Fruit fly (Drosophila melanogaster) whole organism, prepupa: ENCODE measurements around the gene CG32755.
A peak's percentile ranks its signal among the peaks of the same experiment; 100 is the strongest.

Experiments
- CG10669 ChIP-seq: fragments of 200-800 bp; sonication (Bioruptor generic); optimal IDR thresholded peaks from 3 replicates; lab custom pipeline; 2018; ENCODE audit warnings: missing biosample characterization, mild to moderate bottlenecking, missing genetic modification characterization, moderate library complexity
- CG11294 ChIP-seq: fragments of 200-800 bp; sonication (Bioruptor generic); IDR thresholded peaks from 2 replicates; pipeline ENCODE4 v1.3.6; 2022; ENCODE audit warnings: missing biosample characterization, missing genetic modification characterization
- CG11762 ChIP-seq: fragments of 200-800 bp; sonication (Bioruptor generic); optimal IDR thresholded peaks from 3 replicates; lab custom pipeline; 2016; ENCODE audit warnings: missing biosample characterization, missing genetic modification characterization; ENCODE audit not compliant: insufficient read depth
- CG11902 ChIP-seq: fragments of 200-800 bp; sonication (Bioruptor generic); optimal IDR thresholded peaks from 3 replicates; lab custom pipeline; 2016; ENCODE audit warnings: missing biosample characterization, missing genetic modification characterization
- CG15336 ChIP-seq: fragments of 200-800 bp; sonication (Bioruptor generic); IDR thresholded peaks from 2 replicates; pipeline ENCODE4 v1.3.6; 2022; ENCODE audit warnings: missing biosample characterization, missing genetic modification characterization
- CG16779 ChIP-seq: fragments of 200-800 bp; sonication (Bioruptor generic); optimal IDR thresholded peaks from 3 replicates; lab custom pipeline; 2017; ENCODE audit warnings: missing biosample characterization, mild to moderate bottlenecking, missing genetic modification characterization
- CG3032 ChIP-seq: fragments of 200-800 bp; optimal IDR thresholded peaks from 2 replicates; lab custom pipeline; 2019; ENCODE audit warnings: missing biosample characterization, mild to moderate bottlenecking, missing genetic modification characterization, moderate library complexity
- CG31627 ChIP-seq: fragments of 200-800 bp; sonication (Bioruptor generic); optimal IDR thresholded peaks from 3 replicates; lab custom pipeline; 2016; ENCODE audit warnings: missing biosample characterization, missing genetic modification characterization
- CG34406 ChIP-seq: fragments of 200-800 bp; sonication (Bioruptor generic); optimal IDR thresholded peaks from 3 replicates; lab custom pipeline; 2016; ENCODE audit warnings: missing biosample characterization, missing genetic modification characterization
- CG6163 ChIP-seq: fragments of 200-800 bp; sonication (Bioruptor generic); IDR thresholded peaks from 3 replicates; pipeline ENCODE4 v1.3.6; 2022; ENCODE audit warnings: missing biosample characterization, missing genetic modification characterization
- CG6276 ChIP-seq: fragments of 200-800 bp; sonication (Bioruptor generic); optimal IDR thresholded peaks from 2 replicates; lab custom pipeline; 2017; ENCODE audit warnings: missing biosample characterization, mild to moderate bottlenecking, missing genetic modification characterization
- CG6792 ChIP-seq: fragments of 200-800 bp; sonication (Bioruptor generic); optimal IDR thresholded peaks from 3 replicates; lab custom pipeline; 2016; ENCODE audit warnings: missing biosample characterization, missing genetic modification characterization
- CG6854 ChIP-seq: fragments of 200-800 bp; sonication (Bioruptor generic); optimal IDR thresholded peaks from 2 replicates; lab custom pipeline; 2017; ENCODE audit warnings: missing biosample characterization, mild to moderate bottlenecking, missing genetic modification characterization
- CG7368 ChIP-seq: fragments of 200-800 bp; sonication (Bioruptor generic); optimal IDR thresholded peaks from 3 replicates; lab custom pipeline; 2016; ENCODE audit warnings: missing biosample characterization, missing genetic modification characterization
- CG8119 ChIP-seq: fragments of 200-800 bp; sonication (Bioruptor generic); IDR thresholded peaks from 3 replicates; pipeline ENCODE4 v1.3.6; 2022; ENCODE audit warnings: missing biosample characterization, missing genetic modification characterization
- CG8632 ChIP-seq: fragments of 200-800 bp; sonication (Bioruptor generic); optimal IDR thresholded peaks from 3 replicates; lab custom pipeline; 2016; ENCODE audit warnings: missing biosample characterization, missing genetic modification characterization
- CG9139 ChIP-seq: fragments of 200-800 bp; sonication (Bioruptor generic); optimal IDR thresholded peaks from 3 replicates; lab custom pipeline; 2017; ENCODE audit warnings: missing biosample characterization, mild to moderate bottlenecking, missing genetic modification characterization
- Eip75B ChIP-seq: fragments of 200-800 bp; sonication (Bioruptor generic); optimal IDR thresholded peaks from 3 replicates; lab custom pipeline; 2016; ENCODE audit warnings: missing biosample characterization, missing genetic modification characterization
- Eip93F ChIP-seq: fragments of 200-800 bp; sonication (Bioruptor generic); optimal IDR thresholded peaks from 2 replicates; lab custom pipeline; 2016; ENCODE audit warnings: missing biosample characterization, mild to moderate bottlenecking, missing genetic modification characterization
- Ets21C ChIP-seq: fragments of 200-800 bp; sonication (Bioruptor generic); optimal IDR thresholded peaks from 3 replicates; lab custom pipeline; 2016; ENCODE audit warnings: missing biosample characterization, missing genetic modification characterization
- Ets96B ChIP-seq: fragments of 200-800 bp; optimal IDR thresholded peaks from 2 replicates; lab custom pipeline; 2019; ENCODE audit warnings: missing biosample characterization, mild to moderate bottlenecking, missing genetic modification characterization, moderate library complexity
- Gug ChIP-seq: fragments of 200-800 bp; sonication (Bioruptor generic); IDR thresholded peaks from 2 replicates; pipeline ENCODE4 v1.3.6; 2022; ENCODE audit warnings: missing biosample characterization, missing genetic modification characterization
- Hr38 ChIP-seq: sonication (Bioruptor generic); optimal IDR thresholded peaks from 2 replicates; lab custom pipeline; 2016; ENCODE audit warnings: missing biosample characterization, missing genetic modification characterization
- Lpt ChIP-seq: fragments of 200-800 bp; sonication (Bioruptor generic); optimal IDR thresholded peaks from 3 replicates; lab custom pipeline; 2016; ENCODE audit warnings: missing biosample characterization, missing genetic modification characterization
- Met ChIP-seq: fragments of 200-800 bp; sonication (Bioruptor generic); optimal IDR thresholded peaks from 3 replicates; lab custom pipeline; 2016; ENCODE audit warnings: missing biosample characterization, missing genetic modification characterization
- OdsH ChIP-seq: fragments of 200-800 bp; sonication (Bioruptor generic); optimal IDR thresholded peaks from 3 replicates; lab custom pipeline; 2016; ENCODE audit warnings: missing biosample characterization, missing genetic modification characterization
- Smox ChIP-seq: fragments of 200-800 bp; sonication (Bioruptor generic); optimal IDR thresholded peaks from 3 replicates; lab custom pipeline; 2016; ENCODE audit warnings: missing biosample characterization, missing genetic modification characterization
- acj6 ChIP-seq: fragments of 200-800 bp; sonication (Bioruptor generic); optimal IDR thresholded peaks from 3 replicates; lab custom pipeline; 2016; ENCODE audit warnings: missing biosample characterization, missing genetic modification characterization
- cyc ChIP-seq: fragments of 200-800 bp; sonication (Bioruptor generic); optimal IDR thresholded peaks from 3 replicates; lab custom pipeline; 2016; ENCODE audit warnings: missing biosample characterization, missing genetic modification characterization
- eg ChIP-seq: fragments of 200-800 bp; sonication (Bioruptor generic); IDR thresholded peaks from 3 replicates; pipeline ENCODE4 v1.3.6; 2022; ENCODE audit warnings: missing biosample characterization, missing genetic modification characterization
- esn ChIP-seq: fragments of 200-800 bp; sonication (Bioruptor generic); optimal IDR thresholded peaks from 2 replicates; lab custom pipeline; 2016; ENCODE audit warnings: missing biosample characterization, mild to moderate bottlenecking, missing genetic modification characterization, moderate library complexity
- fd59A ChIP-seq: fragments of 200-800 bp; sonication (Bioruptor generic); optimal IDR thresholded peaks from 2 replicates; lab custom pipeline; 2017; ENCODE audit warnings: missing biosample characterization, mild to moderate bottlenecking, missing genetic modification characterization, missing genetic modification reagents
- fkh ChIP-seq: fragments of 200-800 bp; sonication (Bioruptor generic); optimal IDR thresholded peaks from 3 replicates; lab custom pipeline; 2017; ENCODE audit warnings: missing biosample characterization, mild to moderate bottlenecking, missing genetic modification characterization, moderate library complexity
- lz ChIP-seq: fragments of 200-800 bp; sonication (Bioruptor generic); optimal IDR thresholded peaks from 3 replicates; lab custom pipeline; 2016; ENCODE audit warnings: missing biosample characterization, missing genetic modification characterization
- net ChIP-seq: fragments of 200-800 bp; sonication (Bioruptor generic); optimal IDR thresholded peaks from 3 replicates; lab custom pipeline; 2016; ENCODE audit warnings: missing biosample characterization, missing genetic modification characterization
- salr ChIP-seq, 2 experiments: fragments of 200-800 bp; sonication (Bioruptor generic); optimal IDR thresholded peaks; 3 replicates each; lab custom pipeline; 2016 to 2018; ENCODE audit warnings: missing biosample characterization in 2 of 2, missing genetic modification characterization in 2 of 2, mild to moderate bottlenecking in 1 of 2
- spab ChIP-seq: fragments of 200-800 bp; sonication (Bioruptor generic); optimal IDR thresholded peaks from 2 replicates; lab custom pipeline; 2017; ENCODE audit warnings: missing biosample characterization, mild to moderate bottlenecking, missing genetic modification characterization, missing genetic modification reagents
- ss ChIP-seq, 2 experiments: fragments of 200-800 bp; sonication (Bioruptor generic); optimal IDR thresholded peaks; 2 replicates in 1 of 2; 3 replicates in 1 of 2; lab custom pipeline; 2017 to 2018; ENCODE audit warnings: mild to moderate bottlenecking in 2 of 2, missing biosample characterization in 2 of 2, missing genetic modification characterization in 2 of 2, moderate library complexity in 1 of 2
- vri ChIP-seq: fragments of 200-800 bp; sonication (Bioruptor generic); optimal IDR thresholded peaks from 3 replicates; lab custom pipeline; 2016; ENCODE audit warnings: missing biosample characterization, mild to moderate bottlenecking, missing genetic modification characterization

The CG32755 gene

DNA sequence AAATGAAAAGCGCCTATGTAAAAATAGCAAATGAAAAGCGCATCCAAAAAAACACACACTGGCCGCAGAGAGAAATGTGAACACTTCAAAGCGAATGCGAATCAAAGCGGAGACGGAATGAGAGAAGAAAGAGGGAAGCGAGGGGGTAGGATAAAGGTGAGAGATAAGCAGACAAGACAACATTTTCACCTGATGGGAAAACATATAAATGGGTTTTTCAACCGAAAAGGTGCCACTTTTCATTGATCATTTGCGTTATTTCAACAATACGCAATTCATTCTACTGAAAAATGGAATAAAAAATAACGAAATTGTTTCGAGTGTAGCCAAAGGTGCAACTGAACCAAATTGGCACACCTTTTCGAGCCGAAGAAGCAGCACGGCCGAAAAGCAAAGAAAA lies 27.1 kb downstream of the CG32755 start (continued):
- TF ChIP-seq CG11902 (GFP tag; lab: Kevin White, UChicago) (no peak), esn (no peak), Eip75B (GFP tag; lab: Kevin White, UChicago) (no peak), Hr38 (GFP tag; lab: Kevin White, UChicago) (no peak), CG3032 (tag; lab: Kevin White, UChicago) (no peak), acj6 (GFP tag; lab: Kevin White, UChicago) (no peak), net (GFP tag; lab: Kevin White, UChicago) (no peak), CG31627 (no peak), spab (no peak), CG8632 (GFP tag; lab: Kevin White, UChicago) (no peak), CG9139 (GFP tag; lab: Kevin White, UChicago) (no peak), CG11762 (no peak), fd59A (GFP tag; lab: Kevin White, UChicago) (no peak), cyc (GFP tag; lab: Kevin White, UChicago) (no peak), Gug (GFP tag; lab: Robert Waterston, UW) (no peak), CG7368 (GFP tag; lab: Kevin White, UChicago) (no peak), Smox (no peak), CG15336 (GFP tag; lab: Robert Waterston, UW) (peak; percentile 43), OdsH (GFP tag; lab: Kevin White, UChicago) (peak; percentile 15), lz (GFP tag; lab: Kevin White, UChicago) (no peak), salr (GFP tag; optimal IDR thresholded peaks at IDR 0.05; lab: Kevin White, UChicago) (no peak), CG10669 (GFP tag; lab: Kevin White, UChicago) (no peak)

DNA sequence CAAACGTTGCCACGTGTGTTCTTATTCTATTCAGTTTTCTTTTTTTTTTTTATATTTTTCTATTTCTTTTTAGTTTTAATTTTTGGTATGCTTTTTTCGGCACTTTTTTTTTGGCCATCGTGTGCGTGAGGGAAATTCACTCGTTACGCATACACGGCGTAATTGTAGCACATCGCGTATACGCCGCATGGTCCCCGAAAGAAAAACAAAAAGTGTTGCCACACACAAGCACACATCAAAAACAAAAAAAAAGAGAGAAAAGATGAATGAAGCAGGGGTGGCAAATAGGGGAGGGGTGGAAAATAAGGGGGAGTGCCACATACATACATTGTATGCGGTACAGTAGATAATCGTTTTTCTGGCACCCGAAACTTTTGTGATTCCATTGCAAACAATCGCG lies 27.7 kb downstream of the CG32755 start:
- no peak for TF ChIP-seq CG34406 (GFP tag; lab: Kevin White, UChicago)
- no peak for TF ChIP-seq Lpt (GFP tag; lab: Kevin White, UChicago)
- peak; percentile 38; the same call in 1 of the 2 replicates for TF ChIP-seq CG11294 (GFP tag; lab: Robert Waterston, UW)
- TF ChIP-seq lz (GFP tag; lab: Kevin White, UChicago) = no peak
- peak; percentile 81 for TF ChIP-seq eg
- TF ChIP-seq fkh (GFP tag; lab: Kevin White, UChicago) = no peak
- peak; percentile 78 for TF ChIP-seq CG6276 (GFP tag; lab: Kevin White, UChicago)
- TF ChIP-seq CG11902 (GFP tag; lab: Kevin White, UChicago) = no peak
- TF ChIP-seq Met (GFP tag; lab: Kevin White, UChicago) = no peak
- no peak for TF ChIP-seq cyc (GFP tag; lab: Kevin White, UChicago)
- peak; percentile 60; the same call in 2 of the 3 replicates for TF ChIP-seq CG8119 (GFP tag; lab: Robert Waterston, UW)
- no peak for TF ChIP-seq acj6 (GFP tag; lab: Kevin White, UChicago)
- no peak for TF ChIP-seq CG6854 (GFP tag; lab: Kevin White, UChicago)
- TF ChIP-seq Smox = no peak
- no peak for TF ChIP-seq CG9139 (GFP tag; lab: Kevin White, UChicago)
- no peak for TF ChIP-seq Eip93F (GFP tag; lab: Kevin White, UChicago)
- no peak for TF ChIP-seq vri
- TF ChIP-seq CG15336 (GFP tag; lab: Robert Waterston, UW) = peak; percentile 49; the same call in 1 of the 2 replicates
- no peak for TF ChIP-seq esn
- no peak for TF ChIP-seq CG8632 (GFP tag; lab: Kevin White, UChicago)
- no peak for TF ChIP-seq Ets96B (tag; lab: Kevin White, UChicago)
- TF ChIP-seq CG6163 (GFP tag; lab: Robert Waterston, UW) = peak; percentile 50; the same call in 2 of the 3 replicates
- TF ChIP-seq spab = no peak
- TF ChIP-seq Ets21C = no peak
- TF ChIP-seq CG6792 (GFP tag; lab: Kevin White, UChicago) = no peak
- TF ChIP-seq ss (GFP tag; optimal IDR thresholded peaks at IDR 0.05; lab: Kevin White, UChicago) = no peak
- no peak for TF ChIP-seq CG16779
- no peak for TF ChIP-seq Eip75B (GFP tag; lab: Kevin White, UChicago)
- TF ChIP-seq Gug (GFP tag; lab: Robert Waterston, UW) = 0 out of 2 replicates have a peak, but pooled peaks have one; percentile 15
- TF ChIP-seq, all 60 proteins: peak for 7
